Fruit fly (Drosophila melanogaster): ENCODE results near the gene CG34112.

CG34112 gene

dm6 chr3R:4428585-4429464, 34.8 kb upstream of the CG34112 start, which contains the start of gene srl (continued):
- TF ChIP-seq CG10543 (GFP tag; optimal IDR thresholded peaks at IDR 0.05): peak; percentile 51
- TF ChIP-seq sob (GFP tag; IDR thresholded peaks at IDR 0.05): peak; percentile 11; the same call in 1 of the 2 replicates
- TF ChIP-seq kni (GFP tag; optimal IDR thresholded peaks at IDR 0.05): no peak
- TF ChIP-seq D (optimal IDR thresholded peaks at IDR 0.05): peak; percentile 29
- TF ChIP-seq D (GFP tag; optimal IDR thresholded peaks at IDR 0.05): no peak
- TF ChIP-seq tna (GFP tag; IDR thresholded peaks at IDR 0.05; ENCODE audit: partially characterized antibody): peak; percentile 21; the same call in 1 of the 2 replicates
- no peak for TF ChIP-seq CG17359 (tag; optimal IDR thresholded peaks at IDR 0.05)
- no peak for TF ChIP-seq CG1647 (GFP tag; optimal IDR thresholded peaks at IDR 0.05)
- TF ChIP-seq zf30C (GFP tag; optimal IDR thresholded peaks at IDR 0.05): no peak
- peak; percentile 38; the same call in 2 of the 3 replicates for TF ChIP-seq ci (GFP tag; IDR thresholded peaks at IDR 0.05)
- TF ChIP-seq NC2α (GFP tag; optimal IDR thresholded peaks at IDR 0.05): no peak
- peak; percentile 36 for TF ChIP-seq CG8478 (optimal IDR thresholded peaks at IDR 0.05)
- peak; percentile 55; the same call in 1 of the 4 replicates for TF ChIP-seq Dll (GFP tag; IDR thresholded peaks at IDR 0.05; ENCODE audit: partially characterized antibody)
- no peak for TF ChIP-seq toy (GFP tag; IDR thresholded peaks at IDR 0.05)
- TF ChIP-seq CG17612 (GFP tag; IDR thresholded peaks at IDR 0.05): no peak
- peak in 1 of 2 experiments; percentile 48 for TF ChIP-seq Pdp1 (GFP tag; optimal IDR thresholded peaks at IDR 0.05)
- TF ChIP-seq wek (GFP tag; optimal IDR thresholded peaks at IDR 0.05): peak; percentile 42
- TF ChIP-seq Bgb (GFP tag; IDR thresholded peaks at IDR 0.05; ENCODE audit: partially characterized antibody): 0 out of 2 replicates have a peak, but pooled peaks have one; percentile 25
- no peak for TF ChIP-seq Fer2 (tag; optimal IDR thresholded peaks at IDR 0.05)
- no peak for TF ChIP-seq CG16863 (GFP tag; optimal IDR thresholded peaks at IDR 0.05)
- no peak for TF ChIP-seq Mad (GFP tag; optimal IDR thresholded peaks at IDR 0.05)
- no peak for TF ChIP-seq CG7786 (GFP tag; optimal IDR thresholded peaks at IDR 0.05)
- 0 out of 2 replicates have a peak, but pooled peaks have one; percentile 29 for TF ChIP-seq CG17328 (GFP tag; IDR thresholded peaks at IDR 0.05)
- TF ChIP-seq sens (GFP tag): peak; percentile 80
- peak; percentile 95 for TF ChIP-seq CG17385 (GFP tag; optimal IDR thresholded peaks at IDR 0.05)
- no peak for TF ChIP-seq gt (GFP tag; IDR thresholded peaks at IDR 0.05)
- 0 out of 2 replicates have a peak, but pooled peaks have one; percentile 41 for TF ChIP-seq bbx (GFP tag; IDR thresholded peaks at IDR 0.05; ENCODE audit: partially characterized antibody)
- TF ChIP-seq Sry-δ (GFP tag; optimal IDR thresholded peaks at IDR 0.05): peak; percentile 38
- TF ChIP-seq CG17568 (GFP tag; optimal IDR thresholded peaks at IDR 0.05): no peak
- TF ChIP-seq Scr (GFP tag; IDR thresholded peaks at IDR 0.05; ENCODE audit: partially characterized antibody): peak; percentile 35; the same call in 1 of the 2 replicates
- TF ChIP-seq Deaf1 (tag; optimal IDR thresholded peaks at IDR 0.05): peak; percentile 78
- TF ChIP-seq CG10274 (GFP tag; optimal IDR thresholded peaks at IDR 0.05): peak; percentile 2
- no peak for TF ChIP-seq Asciz (GFP tag; optimal IDR thresholded peaks at IDR 0.05)
- peak; percentile 48 for TF ChIP-seq CG3847 (GFP tag; IDR thresholded peaks at IDR 0.05)
- TF ChIP-seq vfl (GFP tag; optimal IDR thresholded peaks at IDR 0.05): no peak
- 0 out of 2 replicates have a peak, but pooled peaks have one; percentile 10 for TF ChIP-seq CG42726 (GFP tag; IDR thresholded peaks at IDR 0.05; ENCODE audit: partially characterized antibody)
- peak; percentile 56 for TF ChIP-seq Lhr (GFP tag; optimal IDR thresholded peaks at IDR 0.05)
- TF ChIP-seq Gsc (GFP tag; IDR thresholded peaks at IDR 0.05): no peak
- peak; percentile 8 for TF ChIP-seq CG10979 (tag; optimal IDR thresholded peaks at IDR 0.05)
- peak; percentile 4 for TF ChIP-seq CTCF (GFP tag; optimal IDR thresholded peaks at IDR 0.05)
- TF ChIP-seq tio (GFP tag; optimal IDR thresholded peaks at IDR 0.05): no peak
- TF ChIP-seq CG34376 (GFP tag; optimal IDR thresholded peaks at IDR 0.05): peak; percentile 51
- peak; percentile 21 for TF ChIP-seq D19A (tag; optimal IDR thresholded peaks at IDR 0.05)
- no peak for TF ChIP-seq CG7271 (tag; optimal IDR thresholded peaks at IDR 0.05)
- peak; percentile 98 for TF ChIP-seq dm (GFP tag; optimal IDR thresholded peaks at IDR 0.05)
- no peak for TF ChIP-seq Spps (tag; optimal IDR thresholded peaks at IDR 0.05)
- TF ChIP-seq CG7987 (GFP tag; optimal IDR thresholded peaks at IDR 0.05): peak; percentile 86
- TF ChIP-seq her (GFP tag; optimal IDR thresholded peaks at IDR 0.05): peak; percentile 63
- no peak for TF ChIP-seq CoRest (tag; optimal IDR thresholded peaks at IDR 0.05)
